Worm (Caenorhabditis elegans) whole organism, L4 larva: ENCODE data around the gene nas-10.

ENCODE experiments used
- D1046.2 ChIP-seq: fragments of 200-800 bp; sonication (Bioruptor generic); IDR thresholded peaks from 2 replicates; pipeline ENCODE4 v1.3.6; 2022; ENCODE audit warnings: missing genetic modification characterization, missing compliant biosample characterization
- R02D3.7 ChIP-seq: fragments of 150-350 bp; sonication (generic microtip); optimal IDR thresholded peaks from 3 replicates; lab custom pipeline; 2014; ENCODE audit warnings: missing biosample characterization, missing genetic modification characterization
- Y48G9A.11 ChIP-seq: fragments of 200-800 bp; sonication (Bioruptor generic); IDR thresholded peaks from 2 replicates; pipeline ENCODE4 v1.3.6; 2022; ENCODE audit warnings: missing genetic modification reagents, missing genetic modification characterization, missing compliant biosample characterization
- arid-1 ChIP-seq: fragments of 200-800 bp; sonication (Bioruptor generic); conservative IDR thresholded peaks from 2 replicates; pipeline ENCODE4 v1.3.6; 2022; ENCODE audit warnings: missing genetic modification reagents, missing genetic modification characterization, missing compliant biosample characterization
- cey-2 ChIP-seq: sonication (generic microtip); optimal IDR thresholded peaks from 3 replicates; lab custom pipeline; 2017; ENCODE audit warnings: missing genetic modification characterization, mild to moderate bottlenecking, missing compliant biosample characterization, antibody characterized with exemption, borderline replicate concordance; ENCODE audit not compliant: insufficient read depth
- daf-16 ChIP-seq, 3 experiments: sonication (generic microtip); optimal IDR thresholded peaks; 2 replicates each; lab custom pipeline; 2016 to 2017; ENCODE audit warnings: missing genetic modification characterization in 3 of 3, missing genetic modification reagents in 3 of 3, mild to moderate bottlenecking in 2 of 3, missing compliant biosample characterization in 2 of 3, missing biosample characterization in 1 of 3, moderate library complexity in 1 of 3
- dpl-1 ChIP-seq: fragments of 150-350 bp; optimal IDR thresholded peaks from 2 replicates; lab custom pipeline; 2014; ENCODE audit warnings: missing biosample characterization, missing genetic modification reagents, missing genetic modification characterization
- duxl-1 ChIP-seq: sonication (generic microtip); optimal IDR thresholded peaks from 2 replicates; lab custom pipeline; 2016; ENCODE audit warnings: mild to moderate bottlenecking, missing genetic modification characterization, moderate library complexity, missing compliant biosample characterization; ENCODE audit not compliant: poor library complexity
- dve-1 ChIP-seq: sonication (generic microtip); optimal IDR thresholded peaks from 2 replicates; lab custom pipeline; 2017; ENCODE audit warnings: antibody characterized with exemption, mild to moderate bottlenecking, missing genetic modification characterization, missing compliant biosample characterization; ENCODE audit not compliant: insufficient read depth
- egl-43 ChIP-seq: fragments of 200-800 bp; sonication (Bioruptor generic); IDR thresholded peaks from 2 replicates; pipeline ENCODE4 v1.3.6; 2022; ENCODE audit warnings: missing genetic modification reagents, missing genetic modification characterization, missing compliant biosample characterization
- fos-1 ChIP-seq: fragments of 150-350 bp; optimal IDR thresholded peaks from 2 replicates; lab custom pipeline; 2014; ENCODE audit warnings: missing biosample characterization, missing genetic modification characterization
- hif-1 ChIP-seq, 2 experiments: sonication (generic microtip); optimal IDR thresholded peaks; 2 replicates each; lab custom pipeline; 2016 to 2017; ENCODE audit warnings: missing compliant biosample characterization in 2 of 2, missing genetic modification characterization in 2 of 2, missing genetic modification reagents in 2 of 2, missing genotype in 2 of 2, mild to moderate bottlenecking in 1 of 2
- hlh-11 ChIP-seq: fragments of 200-800 bp; sonication (Bioruptor generic); optimal IDR thresholded peaks from 2 replicates; lab custom pipeline; 2018; ENCODE audit warnings: mild to moderate bottlenecking, missing genetic modification characterization, missing compliant biosample characterization
- hlh-30 ChIP-seq: sonication (generic microtip); optimal IDR thresholded peaks from 2 replicates; lab custom pipeline; 2017; ENCODE audit warnings: antibody characterized with exemption, mild to moderate bottlenecking, missing genetic modification characterization, missing compliant biosample characterization; ENCODE audit not compliant: insufficient read depth
- hmg-1.1 ChIP-seq: fragments of 200-800 bp; sonication (Bioruptor generic); IDR thresholded peaks from 2 replicates; pipeline ENCODE4 v1.3.6; 2022; ENCODE audit warnings: missing genetic modification reagents, missing genetic modification characterization, missing compliant biosample characterization
- jun-1 ChIP-seq: fragments of 150-350 bp; optimal IDR thresholded peaks from 2 replicates; lab custom pipeline; 2014; ENCODE audit warnings: missing biosample characterization, missing genetic modification reagents, missing genetic modification characterization
- lin-1 ChIP-seq: fragments of 200-800 bp; sonication (Bioruptor generic); IDR thresholded peaks from 2 replicates; pipeline ENCODE4 v1.3.6; 2022; ENCODE audit warnings: missing genetic modification reagents, missing genetic modification characterization, missing compliant biosample characterization
- lin-13 ChIP-seq: fragments of 150-350 bp; optimal IDR thresholded peaks from 2 replicates; lab custom pipeline; 2014; ENCODE audit warnings: missing biosample characterization, missing genetic modification reagents, missing genetic modification characterization
- lin-15B ChIP-seq: fragments of 150-350 bp; sonication (generic microtip); optimal IDR thresholded peaks from 3 replicates; lab custom pipeline; 2014; ENCODE audit warnings: missing biosample characterization, missing genetic modification characterization
- lir-3 ChIP-seq: sonication (generic microtip); optimal IDR thresholded peaks from 2 replicates; lab custom pipeline; 2016; ENCODE audit warnings: mild to moderate bottlenecking, missing genetic modification characterization, missing compliant biosample characterization
- nhr-111 ChIP-seq: fragments of 200-800 bp; sonication (Bioruptor generic); optimal IDR thresholded peaks from 2 replicates; lab custom pipeline; 2018; ENCODE audit warnings: mild to moderate bottlenecking, missing genetic modification characterization, missing compliant biosample characterization
- nhr-237 ChIP-seq: sonication (generic microtip); optimal IDR thresholded peaks from 2 replicates; lab custom pipeline; 2017; ENCODE audit warnings: missing biosample characterization, missing genetic modification characterization
- nhr-41 ChIP-seq: fragments of 200-800 bp; sonication (Bioruptor generic); IDR thresholded peaks from 2 replicates; pipeline ENCODE4 v1.3.6; 2022; ENCODE audit warnings: missing genetic modification reagents, missing genetic modification characterization, missing compliant biosample characterization
- nhr-48 ChIP-seq: sonication (generic microtip); optimal IDR thresholded peaks from 2 replicates; lab custom pipeline; 2016; ENCODE audit warnings: mild to moderate bottlenecking, missing genetic modification characterization, missing compliant biosample characterization
- php-3 ChIP-seq: fragments of 200-800 bp; sonication (Bioruptor generic); IDR thresholded peaks from 2 replicates; pipeline ENCODE4 v1.3.6; 2022; ENCODE audit warnings: missing genetic modification reagents, missing genetic modification characterization, missing compliant biosample characterization
- pqm-1 ChIP-seq: sonication (generic microtip); optimal IDR thresholded peaks from 2 replicates; lab custom pipeline; 2017; ENCODE audit warnings: missing biosample characterization, missing genetic modification characterization
- skn-1 ChIP-seq: fragments of 150-350 bp; optimal IDR thresholded peaks from 2 replicates; lab custom pipeline; 2014; ENCODE audit warnings: missing biosample characterization, missing genetic modification characterization
- snpc-1.2 ChIP-seq: fragments of 200-800 bp; sonication (Bioruptor generic); IDR thresholded peaks from 2 replicates; pipeline ENCODE4 v1.3.6; 2022; ENCODE audit warnings: missing genetic modification reagents, missing genetic modification characterization, missing compliant biosample characterization
- unc-130 ChIP-seq: sonication (generic microtip); optimal IDR thresholded peaks from 2 replicates; lab custom pipeline; 2016; ENCODE audit warnings: missing genetic modification reagents, missing genetic modification characterization, missing compliant biosample characterization
- unc-39 ChIP-seq: sonication (generic microtip); optimal IDR thresholded peaks from 2 replicates; lab custom pipeline; 2017; ENCODE audit warnings: missing biosample characterization, missing genetic modification characterization
- unc-62 ChIP-seq, 3 experiments: fragments of 150-350 bp in 1 of 3; sonication (generic microtip); optimal IDR thresholded peaks in 2 of 3; peaks in 1 of 3; 1 replicate in 1 of 3; 2 replicates in 2 of 3; lab custom pipeline; 2014 to 2017; ENCODE audit warnings: missing biosample characterization in 3 of 3, missing genetic modification characterization in 3 of 3, missing genetic modification reagents in 3 of 3, missing genotype in 1 of 3
- zfp-3 ChIP-seq: fragments of 200-800 bp; sonication (Bioruptor generic); conservative IDR thresholded peaks from 2 replicates; pipeline ENCODE4 v1.3.6; 2022; ENCODE audit warnings: missing genetic modification reagents, missing genetic modification characterization, missing compliant biosample characterization
- ztf-11 ChIP-seq: fragments of 150-350 bp; optimal IDR thresholded peaks from 2 replicates; lab custom pipeline; 2014; ENCODE audit warnings: missing biosample characterization, missing genetic modification characterization

Gene nas-10

DNA sequence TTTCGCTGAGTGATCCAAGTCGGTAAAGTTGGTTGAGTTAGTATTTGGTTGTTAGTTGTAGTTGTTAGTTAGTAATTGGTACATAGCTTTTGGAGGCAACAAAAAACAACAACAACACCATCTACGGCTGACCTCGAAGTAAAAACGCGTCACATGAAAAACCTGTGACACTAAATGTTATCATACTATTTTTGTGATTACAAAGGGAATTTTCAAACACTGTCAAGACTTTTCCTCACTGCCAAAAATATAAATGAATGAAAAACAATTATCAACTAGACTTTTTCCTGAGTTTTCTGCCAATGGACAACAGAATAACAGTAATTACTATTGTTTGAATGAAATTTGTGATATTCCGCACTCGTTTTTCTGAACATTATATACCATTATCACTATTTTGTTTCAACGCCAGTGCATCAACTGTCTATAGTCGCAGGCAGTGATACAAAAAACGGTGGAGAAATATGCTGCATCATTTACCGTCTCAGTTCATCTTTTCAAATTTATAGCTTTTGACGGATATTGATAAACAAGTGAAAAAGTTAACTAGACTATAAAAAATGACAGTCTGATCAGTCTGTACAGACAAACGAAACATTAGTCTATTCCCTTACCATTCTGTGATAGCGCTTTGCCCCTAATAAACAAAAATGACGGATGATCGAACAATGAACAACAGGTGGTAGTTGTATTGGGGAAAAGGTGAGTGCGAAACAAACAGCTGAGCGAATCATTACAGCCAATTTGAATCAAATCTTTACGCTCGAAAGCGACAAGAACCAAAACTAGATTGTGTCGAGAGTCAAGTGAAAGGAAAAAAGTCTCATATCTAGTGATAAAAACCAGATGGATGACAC is 48.7 kb downstream of the nas-10 start:
- no peak for TF ChIP-seq unc-39 (tag; lab: Kevin White, UChicago)
- TF ChIP-seq lir-3, result no peak
- TF ChIP-seq daf-16 (GFP tag; optimal IDR thresholded peaks at IDR 0.05; lab: Kevin White, UChicago), result no peak
- peak; percentile 80 for TF ChIP-seq daf-16 (tag; optimal IDR thresholded peaks at IDR 0.05; lab: Kevin White, UChicago)
- no peak for TF ChIP-seq lin-13 (GFP tag; lab: Kevin White, UChicago)
- no peak for TF ChIP-seq D1046.2 (GFP tag; lab: Robert Waterston, UW)
- peak; percentile 23 for TF ChIP-seq nhr-48 (tag; lab: Kevin White, UChicago)
- TF ChIP-seq unc-130 (GFP tag; lab: Kevin White, UChicago), result no peak
- no peak for TF ChIP-seq skn-1 (tag; lab: Kevin White, UChicago)
- TF ChIP-seq dve-1 (tag; lab: Kevin White, UChicago), result peak; percentile 30
- no peak for TF ChIP-seq fos-1 (tag; lab: Kevin White, UChicago)
- TF ChIP-seq nhr-237 (tag; lab: Kevin White, UChicago), result no peak
- TF ChIP-seq duxl-1 (tag; lab: Kevin White, UChicago), result no peak
- no peak for TF ChIP-seq lin-15B (tag; lab: Kevin White, UChicago)
- no peak for TF ChIP-seq arid-1 (GFP tag; lab: Robert Waterston, UW)
- TF ChIP-seq nhr-41 (GFP tag; lab: Robert Waterston, UW), result no peak
- peak; percentile 49 for TF ChIP-seq pqm-1
- TF ChIP-seq hmg-1.1 (GFP tag; lab: Robert Waterston, UW), result no peak
- peak; percentile 50 for TF ChIP-seq hlh-30
- no peak for TF ChIP-seq Y48G9A.11 (GFP tag; lab: Robert Waterston, UW)
- TF ChIP-seq zfp-3 (GFP tag; lab: Robert Waterston, UW), result no peak
- TF ChIP-seq cey-2 (tag; lab: Kevin White, UChicago), result no peak
- peak; percentile 57 for TF ChIP-seq hlh-11
- 0 out of 2 replicates have a peak, but pooled peaks have one; percentile 18 for TF ChIP-seq php-3 (GFP tag; lab: Robert Waterston, UW)
- TF ChIP-seq hif-1 (tag; optimal IDR thresholded peaks at IDR 0.05; lab: Kevin White, UChicago), result no peak
- peak in 1 of 2 experiments; percentile 93 for TF ChIP-seq unc-62 (GFP tag; optimal IDR thresholded peaks at IDR 0.05 in 1 of 2; lab: Kevin White, UChicago)
- no peak for TF ChIP-seq unc-62 (tag; optimal IDR thresholded peaks at IDR 0.05; lab: Kevin White, UChicago)
- TF ChIP-seq egl-43, result no peak

DNA sequence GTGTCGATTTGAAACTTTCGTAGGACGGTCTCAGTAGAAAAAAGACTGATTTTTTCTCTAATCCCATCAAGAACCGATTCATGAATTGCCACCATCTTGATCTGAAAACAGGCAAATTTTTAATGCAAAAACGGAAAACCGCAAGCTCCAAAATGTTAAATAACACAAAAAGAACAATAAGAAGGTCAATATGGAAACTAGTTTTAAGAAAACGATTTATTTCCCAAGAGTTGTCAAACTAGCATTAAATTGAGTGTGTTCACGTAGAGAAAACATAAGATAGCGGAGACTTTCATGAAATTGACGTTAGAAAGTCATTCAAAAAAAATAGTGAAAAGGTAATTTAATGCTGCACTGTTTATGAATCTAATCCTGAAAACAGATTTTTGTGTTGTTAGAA is 49.3 kb downstream of the nas-10 start, which contains the start of gene F47B10.9:
Gene F47B10.9, minus strand, starts transcription at position 101 of the 400 bp plus-strand sequence.
- TF ChIP-seq jun-1 (tag; lab: Kevin White, UChicago) (no peak), lin-1 (GFP tag; lab: Robert Waterston, UW) (no peak), R02D3.7 (tag; lab: Kevin White, UChicago) (no peak), snpc-1.2 (GFP tag; lab: Robert Waterston, UW) (no peak), ztf-11 (no peak), nhr-111 (GFP tag; lab: Kevin White, UChicago) (no peak), dpl-1 (no peak)
